Worm (Caenorhabditis elegans) whole organism, L4 larva: ENCODE measurements around the gene C01F1.5.

Experiments
- D1046.2 ChIP-seq: fragments of 200-800 bp; sonication (Bioruptor generic); IDR thresholded peaks from 2 replicates; pipeline ENCODE4 v1.3.6; 2022; ENCODE audit warnings: missing genetic modification characterization, missing compliant biosample characterization
- Y48G9A.11 ChIP-seq: fragments of 200-800 bp; sonication (Bioruptor generic); IDR thresholded peaks from 2 replicates; pipeline ENCODE4 v1.3.6; 2022; ENCODE audit warnings: missing genetic modification reagents, missing genetic modification characterization, missing compliant biosample characterization
- Y5F2A.4 ChIP-seq: fragments of 200-800 bp; sonication (Bioruptor generic); optimal IDR thresholded peaks from 2 replicates; lab custom pipeline; 2018; ENCODE audit warnings: mild to moderate bottlenecking, missing genetic modification characterization, missing compliant biosample characterization
- Y75B8A.6 ChIP-seq: fragments of 200-800 bp; sonication (Bioruptor generic); IDR thresholded peaks from 2 replicates; pipeline ENCODE4 v1.3.6; 2022; ENCODE audit warnings: missing genetic modification reagents, missing genetic modification characterization, missing compliant biosample characterization
- aha-1 ChIP-seq: fragments of 150-350 bp; peaks from one replicate; lab custom pipeline; 2014; ENCODE audit warnings: missing biosample characterization, missing genetic modification characterization
- ceh-32 ChIP-seq: sonication (generic microtip); optimal IDR thresholded peaks from 2 replicates; lab custom pipeline; 2016; ENCODE audit warnings: mild to moderate bottlenecking, missing genetic modification characterization, missing compliant biosample characterization; ENCODE audit not compliant: poor library complexity
- ceh-44 ChIP-seq: fragments of 200-800 bp; sonication (Bioruptor generic); IDR thresholded peaks from 2 replicates; pipeline ENCODE4 v1.3.6; 2022; ENCODE audit warnings: missing genetic modification reagents, missing genetic modification characterization, missing compliant biosample characterization
- ces-1 ChIP-seq: fragments of 150-350 bp; sonication (generic microtip); optimal IDR thresholded peaks from 4 replicates; lab custom pipeline; 2014; ENCODE audit warnings: missing biosample characterization, missing genetic modification reagents, missing genetic modification characterization
- dpl-1 ChIP-seq: fragments of 150-350 bp; optimal IDR thresholded peaks from 2 replicates; lab custom pipeline; 2014; ENCODE audit warnings: missing biosample characterization, missing genetic modification reagents, missing genetic modification characterization
- dve-1 ChIP-seq: sonication (generic microtip); optimal IDR thresholded peaks from 2 replicates; lab custom pipeline; 2017; ENCODE audit warnings: antibody characterized with exemption, mild to moderate bottlenecking, missing genetic modification characterization, missing compliant biosample characterization; ENCODE audit not compliant: insufficient read depth
- fos-1 ChIP-seq: fragments of 150-350 bp; optimal IDR thresholded peaks from 2 replicates; lab custom pipeline; 2014; ENCODE audit warnings: missing biosample characterization, missing genetic modification characterization
- gei-8 ChIP-seq: fragments of 200-800 bp; sonication (Bioruptor generic); optimal IDR thresholded peaks from 2 replicates; lab custom pipeline; 2018; ENCODE audit warnings: mild to moderate bottlenecking, missing genetic modification characterization, missing compliant biosample characterization
- hif-1 ChIP-seq, 2 experiments: sonication (generic microtip); optimal IDR thresholded peaks; 2 replicates each; lab custom pipeline; 2016 to 2017; ENCODE audit warnings: missing compliant biosample characterization in 2 of 2, missing genetic modification characterization in 2 of 2, missing genetic modification reagents in 2 of 2, missing genotype in 2 of 2, mild to moderate bottlenecking in 1 of 2
- hlh-30 ChIP-seq: sonication (generic microtip); optimal IDR thresholded peaks from 2 replicates; lab custom pipeline; 2017; ENCODE audit warnings: antibody characterized with exemption, mild to moderate bottlenecking, missing genetic modification characterization, missing compliant biosample characterization; ENCODE audit not compliant: insufficient read depth
- lim-7 ChIP-seq: fragments of 200-800 bp; sonication (Bioruptor generic); IDR thresholded peaks from 2 replicates; pipeline ENCODE4 v1.3.6; 2022; ENCODE audit warnings: missing genetic modification characterization, missing compliant biosample characterization
- lin-1 ChIP-seq: fragments of 200-800 bp; sonication (Bioruptor generic); IDR thresholded peaks from 2 replicates; pipeline ENCODE4 v1.3.6; 2022; ENCODE audit warnings: missing genetic modification reagents, missing genetic modification characterization, missing compliant biosample characterization
- lin-38 ChIP-seq: fragments of 200-800 bp; sonication (Bioruptor generic); IDR thresholded peaks from 2 replicates; pipeline ENCODE4 v1.3.6; 2022; ENCODE audit warnings: missing genetic modification reagents, missing genetic modification characterization, missing compliant biosample characterization
- lin-39 ChIP-seq: fragments of 150-350 bp; optimal IDR thresholded peaks from 2 replicates; lab custom pipeline; 2014; ENCODE audit warnings: missing biosample characterization, missing genetic modification reagents, missing genetic modification characterization
- madf-5 ChIP-seq, 2 experiments: fragments of 200-800 bp; sonication (Bioruptor generic); IDR thresholded peaks; 2 replicates each; pipeline ENCODE4 v1.3.6; 2022; ENCODE audit warnings: missing compliant biosample characterization in 2 of 2, missing genetic modification characterization in 2 of 2
- madf-9 ChIP-seq: fragments of 200-800 bp; sonication (Bioruptor generic); conservative IDR thresholded peaks from 2 replicates; pipeline ENCODE4 v1.3.6; 2022; ENCODE audit warnings: missing genetic modification reagents, missing genetic modification characterization, missing compliant biosample characterization
- mdt-29 ChIP-seq: fragments of 200-800 bp; sonication (Bioruptor generic); IDR thresholded peaks from 2 replicates; pipeline ENCODE4 v1.3.6; 2022; ENCODE audit warnings: missing genetic modification reagents, missing genetic modification characterization, missing compliant biosample characterization
- nhr-111 ChIP-seq: fragments of 200-800 bp; sonication (Bioruptor generic); optimal IDR thresholded peaks from 2 replicates; lab custom pipeline; 2018; ENCODE audit warnings: mild to moderate bottlenecking, missing genetic modification characterization, missing compliant biosample characterization
- nhr-28 ChIP-seq: fragments of 150-350 bp; optimal IDR thresholded peaks from 2 replicates; lab custom pipeline; 2014; ENCODE audit warnings: missing biosample characterization, missing genetic modification characterization
- nhr-48 ChIP-seq: sonication (generic microtip); optimal IDR thresholded peaks from 2 replicates; lab custom pipeline; 2016; ENCODE audit warnings: mild to moderate bottlenecking, missing genetic modification characterization, missing compliant biosample characterization
- php-3 ChIP-seq: fragments of 200-800 bp; sonication (Bioruptor generic); IDR thresholded peaks from 2 replicates; pipeline ENCODE4 v1.3.6; 2022; ENCODE audit warnings: missing genetic modification reagents, missing genetic modification characterization, missing compliant biosample characterization
- rbr-2 ChIP-seq: sonication (generic microtip); optimal IDR thresholded peaks from 2 replicates; lab custom pipeline; 2016; ENCODE audit warnings: missing genotype, missing genetic modification characterization, missing compliant biosample characterization
- skn-1 ChIP-seq: fragments of 150-350 bp; optimal IDR thresholded peaks from 2 replicates; lab custom pipeline; 2014; ENCODE audit warnings: missing biosample characterization, missing genetic modification characterization
- snpc-4 ChIP-seq: fragments of 150-350 bp; optimal IDR thresholded peaks from 2 replicates; lab custom pipeline; 2014; ENCODE audit warnings: missing biosample characterization, missing genetic modification characterization
- tag-97 ChIP-seq: fragments of 200-800 bp; sonication (Bioruptor generic); IDR thresholded peaks from 2 replicates; pipeline ENCODE4 v1.3.6; 2022; ENCODE audit warnings: missing genetic modification characterization, missing compliant biosample characterization
- tra-1 ChIP-seq: fragments of 200-800 bp; sonication (Bioruptor generic); IDR thresholded peaks from 2 replicates; pipeline ENCODE4 v1.3.6; 2022; ENCODE audit warnings: missing genetic modification reagents, missing genetic modification characterization, missing compliant biosample characterization
- unc-62 ChIP-seq, 3 experiments: fragments of 150-350 bp in 1 of 3; sonication (generic microtip); optimal IDR thresholded peaks in 2 of 3; peaks in 1 of 3; 1 replicate in 1 of 3; 2 replicates in 2 of 3; lab custom pipeline; 2014 to 2017; ENCODE audit warnings: missing biosample characterization in 3 of 3, missing genetic modification characterization in 3 of 3, missing genetic modification reagents in 3 of 3, missing genotype in 1 of 3
- zip-11 ChIP-seq: fragments of 200-800 bp; sonication (Bioruptor generic); IDR thresholded peaks from 2 replicates; pipeline ENCODE4 v1.3.6; 2022; ENCODE audit warnings: missing genetic modification characterization, missing compliant biosample characterization

Gene C01F1.5

ce11 chrII:4288111-4288510, 6.5 kb upstream of the C01F1.5 start, which contains the start of gene C01F1.6:
Gene C01F1.6 (minus strand): TSS chrII:4288211.
- no peak for TF ChIP-seq ceh-44
- no peak for TF ChIP-seq hif-1 (tag; optimal IDR thresholded peaks at IDR 0.05; lab: Kevin White, UChicago)
- peak; percentile 5 for TF ChIP-seq aha-1 (tag; lab: Kevin White, UChicago)
- TF ChIP-seq unc-62 (GFP tag; optimal IDR thresholded peaks at IDR 0.05 in 1 of 2; lab: Kevin White, UChicago) = peak in 1 of 2 experiments; percentile 86
- no peak for TF ChIP-seq unc-62 (tag; optimal IDR thresholded peaks at IDR 0.05; lab: Kevin White, UChicago)
- no peak for TF ChIP-seq skn-1 (tag; lab: Kevin White, UChicago)

DNA sequence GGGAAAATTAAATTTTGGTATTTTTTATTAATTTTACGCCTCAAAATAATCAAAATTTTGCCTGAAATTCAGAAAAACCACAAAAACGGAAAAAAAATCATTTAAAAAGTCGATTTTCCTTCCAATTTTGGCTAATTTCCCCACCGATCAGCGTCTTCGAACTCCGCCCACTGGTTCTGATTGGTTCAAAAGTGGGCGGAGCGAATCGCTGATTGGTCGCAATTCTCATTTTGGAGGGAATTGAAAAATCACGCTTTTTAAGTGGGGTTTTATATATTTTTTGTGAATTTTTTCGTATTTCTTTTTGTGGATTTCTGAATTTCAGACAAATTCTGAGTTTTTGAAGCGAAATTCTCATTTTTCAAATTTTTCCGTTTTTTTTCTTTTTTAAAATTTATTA, 5.3 kb upstream of the C01F1.5 start:
- TF ChIP-seq ceh-32 (tag; lab: Kevin White, UChicago) (no peak), php-3 (no peak), snpc-4 (tag; lab: Kevin White, UChicago) (no peak), nhr-28 (tag; lab: Kevin White, UChicago) (no peak), zip-11 (GFP tag; lab: Robert Waterston, UW) (no peak), madf-5 (GFP tag; IDR thresholded peaks at IDR 0.05; lab: Robert Waterston, UW) (no peak), Y5F2A.4 (no peak), madf-9 (GFP tag; lab: Robert Waterston, UW) (no peak), dve-1 (tag; lab: Kevin White, UChicago) (no peak), tra-1 (no peak), nhr-111 (GFP tag; lab: Kevin White, UChicago) (no peak), gei-8 (GFP tag; lab: Kevin White, UChicago) (no peak), hlh-30 (tag; lab: Kevin White, UChicago) (no peak)

DNA sequence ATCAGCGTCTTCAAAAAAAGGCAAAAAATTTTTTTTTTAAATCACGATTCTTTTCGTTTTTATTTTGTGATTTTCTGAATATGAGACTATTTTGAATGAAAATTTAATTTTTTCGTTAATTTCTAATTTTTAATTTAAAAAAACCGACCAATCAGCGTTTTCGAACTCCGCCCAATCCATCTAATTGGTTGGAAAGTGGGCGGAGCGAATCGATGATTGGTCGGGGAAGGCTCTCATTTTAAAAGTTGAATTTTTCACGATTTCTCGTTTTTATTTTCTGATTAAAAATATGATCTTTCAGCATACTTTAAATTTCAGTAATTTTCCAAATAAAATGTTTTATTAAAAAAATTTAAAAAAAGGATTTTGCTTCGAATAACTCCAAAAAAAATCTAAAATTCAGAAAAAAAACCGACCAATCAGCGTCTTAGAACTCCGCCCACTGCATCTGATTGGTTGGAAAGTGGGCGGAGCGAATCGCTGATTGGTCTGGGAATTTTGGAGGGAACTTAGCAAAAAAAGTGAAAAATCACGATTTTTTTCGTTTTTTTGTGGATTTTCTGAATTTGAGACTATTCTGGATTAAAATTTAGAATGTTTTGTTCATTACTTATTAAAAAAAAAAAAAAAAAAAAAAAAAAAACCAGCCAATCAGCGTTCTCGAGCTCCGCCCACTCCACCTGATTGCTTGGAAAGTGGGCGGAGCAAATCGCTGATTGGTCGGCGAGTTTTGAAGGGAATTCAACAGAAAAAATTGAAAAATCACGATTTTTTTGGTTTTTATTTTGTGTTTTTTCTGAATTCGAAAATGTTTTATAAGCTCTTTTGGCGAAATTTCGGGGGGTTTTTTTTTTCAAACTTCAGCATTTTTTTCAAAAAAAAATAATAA, 2.9 kb upstream of the C01F1.5 start:
- TF ChIP-seq lin-38 (GFP tag; lab: Robert Waterston, UW) = no peak
- TF ChIP-seq fos-1 (tag; lab: Kevin White, UChicago) = no peak
- TF ChIP-seq aha-1 (tag; lab: Kevin White, UChicago) = no peak
- TF ChIP-seq lin-39 = no peak
- TF ChIP-seq lin-1 (GFP tag; lab: Robert Waterston, UW) = no peak
- TF ChIP-seq nhr-48 = no peak
- TF ChIP-seq tag-97 (GFP tag; lab: Robert Waterston, UW) = no peak
- TF ChIP-seq Y48G9A.11 (GFP tag; lab: Robert Waterston, UW) = no peak
- no peak for TF ChIP-seq dpl-1 (GFP tag; lab: Kevin White, UChicago)
- no peak for TF ChIP-seq Y75B8A.6

DNA sequence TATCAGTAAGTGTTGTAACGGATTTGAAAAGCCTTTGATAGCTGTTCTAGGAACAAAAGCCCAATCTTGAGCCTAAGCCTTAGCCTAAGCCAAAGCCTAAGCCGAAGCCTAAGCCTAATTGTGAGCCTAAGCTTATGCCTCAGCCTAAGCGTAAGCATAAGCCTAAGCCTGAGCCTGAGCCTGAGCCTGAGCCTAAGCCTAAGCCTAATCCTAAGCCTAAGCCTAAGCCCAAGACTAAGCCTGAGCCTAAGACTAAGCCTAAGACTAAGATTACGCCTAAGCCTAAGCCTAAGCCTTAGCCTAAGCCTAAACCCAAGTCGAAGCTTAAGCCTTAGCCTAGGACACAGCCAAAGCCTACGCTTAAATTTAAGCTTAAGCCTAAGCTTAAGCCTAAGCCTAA, 4.0 kb downstream of the C01F1.5 start:
- TF ChIP-seq hif-1 (tag; optimal IDR thresholded peaks at IDR 0.05; lab: Kevin White, UChicago) = no peak
- no peak for TF ChIP-seq rbr-2
- 0 out of 2 replicates have a peak, but pooled peaks have one; percentile 37 for TF ChIP-seq D1046.2 (GFP tag; lab: Robert Waterston, UW)
- 0 out of 2 replicates have a peak, but pooled peaks have one; percentile 29 for TF ChIP-seq lim-7 (GFP tag; lab: Robert Waterston, UW)
- TF ChIP-seq tag-97 (GFP tag; lab: Robert Waterston, UW) = no peak

ce11 chrII:4276924-4277323, 4.7 kb downstream of the C01F1.5 start:
- peak; percentile 70 for TF ChIP-seq ces-1 (GFP tag; lab: Kevin White, UChicago)
- TF ChIP-seq mdt-29 (GFP tag; lab: Robert Waterston, UW) = no peak
